Fruit fly (Drosophila melanogaster): ENCODE results near the gene SP1029.
A peak's percentile ranks its signal among the peaks of the same experiment; 100 is the strongest.

The SP1029 gene

DNA sequence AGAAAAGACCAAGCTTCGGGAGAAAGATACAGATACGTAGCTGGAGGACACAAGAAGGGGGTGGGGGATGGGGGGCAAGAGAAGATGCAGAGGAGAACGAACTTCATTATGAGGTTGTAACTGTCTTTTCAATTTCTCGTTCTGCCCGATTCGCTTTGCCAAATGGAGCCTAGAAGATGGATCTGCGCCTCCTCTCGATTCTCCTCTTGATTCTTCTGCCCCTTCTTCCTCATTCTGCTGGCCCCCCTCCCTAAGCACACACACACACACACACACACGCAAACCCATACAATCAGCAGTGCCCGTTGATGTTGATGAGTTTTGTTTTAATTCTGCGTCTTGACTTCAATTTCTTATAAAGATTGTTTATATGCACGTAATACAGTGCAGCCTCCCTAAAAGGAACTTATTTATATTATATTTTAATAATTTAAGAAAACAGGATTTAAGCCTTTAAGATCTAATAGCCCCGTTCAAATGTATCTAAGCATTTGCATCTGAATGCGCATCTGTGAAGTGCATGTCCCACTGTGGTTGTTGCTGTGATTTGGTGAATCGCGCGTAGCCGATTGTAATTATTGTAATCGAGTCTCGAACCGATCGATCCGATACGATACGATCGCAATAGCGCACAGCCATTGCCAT lies 43.1 kb downstream of the SP1029 start (continued):
- TF ChIP-seq HLH4C (GFP tag; IDR thresholded peaks at IDR 0.05; ENCODE audit: partially characterized antibody) (no peak), CG4854 (GFP tag; optimal IDR thresholded peaks at IDR 0.05) (no peak), CG9797 (GFP tag; optimal IDR thresholded peaks at IDR 0.05) (no peak), ken (GFP tag; IDR thresholded peaks at IDR 0.05) (peak; percentile 69; the same call in 2 of the 3 replicates), Bdp1 (GFP tag; optimal IDR thresholded peaks at IDR 0.05) (no peak), Vsx1 (GFP tag; optimal IDR thresholded peaks at IDR 0.05) (peak; percentile 19), bab2 (GFP tag; optimal IDR thresholded peaks at IDR 0.05) (no peak), CG4282 (GFP tag; optimal IDR thresholded peaks at IDR 0.05) (no peak), pita (GFP tag; optimal IDR thresholded peaks at IDR 0.05) (no peak), Camta (GFP tag; optimal IDR thresholded peaks at IDR 0.05) (no peak), stwl (tag; optimal IDR thresholded peaks at IDR 0.05) (no peak), CG5180 (GFP tag; optimal IDR thresholded peaks at IDR 0.05) (peak; percentile 24), CG3995 (GFP tag; optimal IDR thresholded peaks at IDR 0.05) (no peak), CG14710 (tag; optimal IDR thresholded peaks at IDR 0.05) (peak; percentile 23), hbn (GFP tag; IDR thresholded peaks at IDR 0.05; ENCODE audit: partially characterized antibody) (no peak), CG2120 (GFP tag; optimal IDR thresholded peaks at IDR 0.05) (peak; percentile 42), Dfd (GFP tag; optimal IDR thresholded peaks at IDR 0.05) (no peak), CG18764 (GFP tag; optimal IDR thresholded peaks at IDR 0.05) (no peak), Poxn (GFP tag; IDR thresholded peaks at IDR 0.05) (no peak), CG13123 (GFP tag; optimal IDR thresholded peaks at IDR 0.05) (no peak), lola (GFP tag; optimal IDR thresholded peaks at IDR 0.05) (peak in 1 of 3 experiments; percentile 14), CG4820 (GFP tag; optimal IDR thresholded peaks at IDR 0.05) (peak; percentile 20), CG14965 (GFP tag; optimal IDR thresholded peaks at IDR 0.05; ENCODE audit: borderline replicate concordance) (no peak), CG8944 (GFP tag; optimal IDR thresholded peaks at IDR 0.05) (no peak), cwo (GFP tag; optimal IDR thresholded peaks at IDR 0.05) (peak; percentile 24), crp (GFP tag; optimal IDR thresholded peaks at IDR 0.05) (no peak), Opbp (GFP tag; IDR thresholded peaks at IDR 0.05; ENCODE audit: partially characterized antibody) (no peak), CG14014 (GFP tag; IDR thresholded peaks at IDR 0.05) (peak; percentile 83), CG7745 (tag; optimal IDR thresholded peaks at IDR 0.05) (no peak), z (GFP tag; IDR thresholded peaks at IDR 0.05) (no peak), CG12942 (GFP tag; optimal IDR thresholded peaks at IDR 0.05) (peak; percentile 26), Elba2 (GFP tag; optimal IDR thresholded peaks at IDR 0.05) (no peak), zf30C (GFP tag; optimal IDR thresholded peaks at IDR 0.05) (no peak), CG15269 (tag; optimal IDR thresholded peaks at IDR 0.05) (peak; percentile 86), sens (GFP tag) (peak; percentile 48), CG31388 (GFP tag; optimal IDR thresholded peaks at IDR 0.05) (no peak), chinmo (GFP tag; IDR thresholded peaks at IDR 0.05; ENCODE audit: partially characterized antibody) (no peak), esg (GFP tag; conservative IDR thresholded peaks at IDR 0.05) (peak; percentile 79), nau (GFP tag; optimal IDR thresholded peaks at IDR 0.05) (no peak), CG1647 (GFP tag; optimal IDR thresholded peaks at IDR 0.05) (no peak), HmgD (GFP tag; optimal IDR thresholded peaks at IDR 0.05) (no peak), schlank (tag; optimal IDR thresholded peaks at IDR 0.05) (peak; percentile 5), ato (GFP tag; IDR thresholded peaks at IDR 0.05; ENCODE audit: partially characterized antibody) (no peak), D19A (tag; optimal IDR thresholded peaks at IDR 0.05) (peak; percentile 58), so (GFP tag; IDR thresholded peaks at IDR 0.05) (peak; percentile 78), YL-1 (GFP tag; optimal IDR thresholded peaks at IDR 0.05) (no peak), CG17328 (GFP tag; IDR thresholded peaks at IDR 0.05) (peak; percentile 75), CG2202 (tag; optimal IDR thresholded peaks at IDR 0.05) (no peak), pum (GFP tag; optimal IDR thresholded peaks at IDR 0.05) (no peak), stc (GFP tag; IDR thresholded peaks at IDR 0.05) (peak; percentile 57)
